Worm (Caenorhabditis elegans): Measurements from ENCODE around the gene fbxa-24.

fbxa-24 gene

ce11 chrII:3815445-3816208 lies 699 bp upstream of the fbxa-24 start (continued):
- TF ChIP-seq saeg-2 (GFP tag; IDR thresholded peaks at IDR 0.05) (no peak), mdt-29 (GFP tag; IDR thresholded peaks at IDR 0.05) (no peak), ztf-7 (tag; optimal IDR thresholded peaks at IDR 0.05) (no peak), zag-1 (tag; optimal IDR thresholded peaks at IDR 0.05) (no peak), ZK546.5 (tag; optimal IDR thresholded peaks at IDR 0.05) (no peak), duxl-1 (tag; optimal IDR thresholded peaks at IDR 0.05; ENCODE audit: poor library complexity) (no peak), dmd-6 (GFP tag; IDR thresholded peaks at IDR 0.05) (peak; percentile 57), daf-12 (tag; optimal IDR thresholded peaks at IDR 0.05) (no peak), ceh-20 (GFP tag; IDR thresholded peaks at IDR 0.05) (no peak), unc-39 (tag; optimal IDR thresholded peaks at IDR 0.05) (no peak), mxl-2 (GFP tag; conservative IDR thresholded peaks at IDR 0.05) (no peak), lin-39 (tag; optimal IDR thresholded peaks at IDR 0.05) (no peak), ctbp-1 (GFP tag; IDR thresholded peaks at IDR 0.05) (no peak), nhr-77 (tag; optimal IDR thresholded peaks at IDR 0.05) (no peak), nhr-42 (GFP tag; IDR thresholded peaks at IDR 0.05) (no peak), fos-1 (tag; optimal IDR thresholded peaks at IDR 0.05) (no peak), ceh-32 (tag; optimal IDR thresholded peaks at IDR 0.05; ENCODE audit: poor library complexity) (no peak), mxl-3 (GFP tag; optimal IDR thresholded peaks at IDR 0.05) (no peak), nhr-237 (tag; optimal IDR thresholded peaks at IDR 0.05) (no peak), lin-1 (GFP tag; IDR thresholded peaks at IDR 0.05) (0 out of 2 replicates have a peak, but pooled peaks have one; percentile 23), ces-1 (GFP tag; optimal IDR thresholded peaks at IDR 0.05) (no peak), pqm-1 (tag; optimal IDR thresholded peaks at IDR 0.05) (peak; percentile 85), nhr-111 (GFP tag; optimal IDR thresholded peaks at IDR 0.05) (no peak), F10B5.3 (tag; optimal IDR thresholded peaks at IDR 0.05) (no peak), madf-9 (GFP tag; conservative IDR thresholded peaks at IDR 0.05) (no peak), ceh-28 (tag; optimal IDR thresholded peaks at IDR 0.05) (no peak), mep-1 (tag; optimal IDR thresholded peaks at IDR 0.05) (no peak), skn-1 (tag; optimal IDR thresholded peaks at IDR 0.05) (no peak), ztf-11 (tag; optimal IDR thresholded peaks at IDR 0.05) (no peak), hlh-11 (tag; optimal IDR thresholded peaks at IDR 0.05) (peak; percentile 45), zip-2 (tag; optimal IDR thresholded peaks at IDR 0.05) (no peak), lin-15B (tag; optimal IDR thresholded peaks at IDR 0.05) (no peak), T20F7.1 (GFP tag; optimal IDR thresholded peaks at IDR 0.05) (no peak), Y5F2A.4 (GFP tag; optimal IDR thresholded peaks at IDR 0.05) (no peak), lir-3 (tag; optimal IDR thresholded peaks at IDR 0.05) (no peak), nhr-28 (tag; optimal IDR thresholded peaks at IDR 0.05) (peak; percentile 74), php-3 (GFP tag; IDR thresholded peaks at IDR 0.05) (0 out of 2 replicates have a peak, but pooled peaks have one; percentile 32), ama-1 (optimal IDR thresholded peaks at IDR 0.05) (no peak), aha-1 (tag) (no peak), aly-2 (tag; optimal IDR thresholded peaks at IDR 0.05) (no peak), unc-130 (GFP tag; optimal IDR thresholded peaks at IDR 0.05) (no peak), spr-3 (GFP tag; optimal IDR thresholded peaks at IDR 0.05) (no peak), ceh-62 (tag; optimal IDR thresholded peaks at IDR 0.05) (no peak), D1046.2 (GFP tag; IDR thresholded peaks at IDR 0.05) (no peak), hif-1 (tag; optimal IDR thresholded peaks at IDR 0.05) (no peak), zfp-2 (tag; optimal IDR thresholded peaks at IDR 0.05) (no peak), dmd-8 (GFP tag; IDR thresholded peaks at IDR 0.05) (no peak), dve-1 (tag; optimal IDR thresholded peaks at IDR 0.05; ENCODE audit: insufficient read depth) (peak; percentile 49), Y75B8A.6 (GFP tag; IDR thresholded peaks at IDR 0.05) (no peak), lin-29 (GFP tag; IDR thresholded peaks at IDR 0.05) (no peak), vab-7 (GFP tag; IDR thresholded peaks at IDR 0.05) (no peak), ceh-82 (tag; optimal IDR thresholded peaks at IDR 0.05) (no peak)

Measured in whole organism, L4 larva.